Worm (Caenorhabditis elegans): Measurements from ENCODE around the gene fbxa-163.
"Not testable (repeated sequence)": the region's sequence is repeated elsewhere in the genome, so short reads cannot be mapped to it uniquely, and the experiment has no call there.

fbxa-163 gene

ce11 chrII:1636392-1636791 lies 25.9 kb upstream of the fbxa-163 start, which contains the start of gene srg-20:
srg-20 (plus strand) TSS chrII:1636692.
- TF ChIP-seq R02D3.7 (tag; optimal IDR thresholded peaks at IDR 0.05); sma-3 (GFP tag; optimal IDR thresholded peaks at IDR 0.05); egl-27 (tag; optimal IDR thresholded peaks at IDR 0.05): not testable (repeated sequence)

- no peak for TF ChIP-seq nhr-10 (tag; optimal IDR thresholded peaks at IDR 0.05)
- peak; percentile 41 for TF ChIP-seq fos-1 (tag; optimal IDR thresholded peaks at IDR 0.05)
These were observed 25.4 kb upstream of the fbxa-163 start for ce11 chrII:1635969-1636368.

ce11 chrII:1633490-1633889 lies 23.0 kb upstream of the fbxa-163 start, which contains the start of gene C08E3.1:
C08E3.1 (plus strand) TSS chrII:1633790.
- TF ChIP-seq unc-55 (GFP tag; optimal IDR thresholded peaks at IDR 0.05); snpc-4 (tag; optimal IDR thresholded peaks at IDR 0.05); zag-1 (tag; optimal IDR thresholded peaks at IDR 0.05): not testable (repeated sequence)

- TF ChIP-seq lin-39 (tag; optimal IDR thresholded peaks at IDR 0.05); aly-2 (tag; optimal IDR thresholded peaks at IDR 0.05); ama-1 (optimal IDR thresholded peaks at IDR 0.05): not testable (repeated sequence)
These were observed 21.7 kb upstream of the fbxa-163 start, which contains the start of gene C08E3.13 for ce11 chrII:1632216-1632615. C08E3.13 (minus strand) TSS chrII:1632316.

ce11 chrII:1627783-1628182 lies 17.3 kb upstream of the fbxa-163 start, which contains the start of gene C08E3.15:
C08E3.15 (minus strand) TSS chrII:1627883.
- TF ChIP-seq dmd-4, C34F6.9, nhr-129 (tag; optimal IDR thresholded peaks at IDR 0.05): not testable (repeated sequence)

ce11 chrII:1625666-1626065 lies 15.1 kb upstream of the fbxa-163 start, which contains the start of gene C08E3.14:
C08E3.14 (plus strand) TSS chrII:1625966.
- TF ChIP-seq lin-39 (tag; optimal IDR thresholded peaks at IDR 0.05) (no peak), nhr-12 (tag; optimal IDR thresholded peaks at IDR 0.05) (no peak), unc-39 (tag; optimal IDR thresholded peaks at IDR 0.05) (no peak), ceh-82 (tag; optimal IDR thresholded peaks at IDR 0.05) (no peak), mbf-1 (tag; optimal IDR thresholded peaks at IDR 0.05) (no peak), C34F6.9 (tag; optimal IDR thresholded peaks at IDR 0.05) (no peak), nhr-77 (tag; optimal IDR thresholded peaks at IDR 0.05) (no peak), zag-1 (tag; optimal IDR thresholded peaks at IDR 0.05) (no peak), F13H6.1 (tag; optimal IDR thresholded peaks at IDR 0.05) (no peak), ama-1 (optimal IDR thresholded peaks at IDR 0.05) (no peak), nhr-21 (tag; optimal IDR thresholded peaks at IDR 0.05) (no peak), ZK546.5 (tag; optimal IDR thresholded peaks at IDR 0.05) (no peak), ztf-4 (tag; optimal IDR thresholded peaks at IDR 0.05) (no peak), sma-9 (GFP tag; optimal IDR thresholded peaks at IDR 0.05) (no peak), sma-9 (tag; optimal IDR thresholded peaks at IDR 0.05) (no peak), dmd-4 (tag; optimal IDR thresholded peaks at IDR 0.05) (no peak), skn-1 (tag; optimal IDR thresholded peaks at IDR 0.05) (no peak)

- TF ChIP-seq mbf-1 (tag; optimal IDR thresholded peaks at IDR 0.05) = no peak
These were observed 14.0 kb upstream of the fbxa-163 start, which contains the start of gene fbxa-160 for ce11 chrII:1624572-1624971. fbxa-160 (minus strand) TSS chrII:1624672.

- TF ChIP-seq ZK546.5 (tag; optimal IDR thresholded peaks at IDR 0.05) = no peak
- no peak for TF ChIP-seq sem-4 (tag; optimal IDR thresholded peaks at IDR 0.05)
- TF ChIP-seq alr-1 (tag; optimal IDR thresholded peaks at IDR 0.05) = no peak
- TF ChIP-seq fos-1 (tag; optimal IDR thresholded peaks at IDR 0.05) = peak; percentile 44
- TF ChIP-seq F13H6.1 (tag; optimal IDR thresholded peaks at IDR 0.05) = no peak
- no peak for TF ChIP-seq ztf-1 (GFP tag; conservative IDR thresholded peaks at IDR 0.05)
These were observed 11.3 kb upstream of the fbxa-163 start for ce11 chrII:1621795-1622194.
